Worm (Caenorhabditis elegans) whole organism, late embryonic: ENCODE measurements around the gene cpg-19.

Source experiments
- ama-1 ChIP-seq: fragments of 150-350 bp; optimal IDR thresholded peaks from 2 replicates; lab custom pipeline; 2014
- ceh-22 ChIP-seq: sonication (generic microtip); optimal IDR thresholded peaks from 2 replicates; lab custom pipeline; 2017; ENCODE audit warnings: missing biosample characterization, missing genetic modification characterization
- ceh-31 ChIP-seq: sonication (generic microtip); optimal IDR thresholded peaks from 2 replicates; lab custom pipeline; 2016; ENCODE audit warnings: missing genetic modification characterization, missing compliant biosample characterization
- ceh-6 ChIP-seq: fragments of 200-800 bp; sonication (Bioruptor generic); optimal IDR thresholded peaks from 2 replicates; lab custom pipeline; 2018; ENCODE audit warnings: mild to moderate bottlenecking, missing genetic modification characterization, missing compliant biosample characterization
- mec-3 ChIP-seq: sonication (generic microtip); optimal IDR thresholded peaks from 2 replicates; lab custom pipeline; 2016; ENCODE audit warnings: borderline replicate concordance, missing genetic modification characterization, missing compliant biosample characterization
- nhr-11 ChIP-seq: fragments of 150-350 bp; optimal IDR thresholded peaks from 2 replicates; lab custom pipeline; 2014; ENCODE audit warnings: missing biosample characterization, missing genetic modification characterization
- pqm-1 ChIP-seq: sonication (generic microtip); optimal IDR thresholded peaks from 2 replicates; lab custom pipeline; 2016; ENCODE audit warnings: missing genetic modification characterization, missing compliant biosample characterization
- rnt-1 ChIP-seq: sonication (generic microtip); optimal IDR thresholded peaks from 2 replicates; lab custom pipeline; 2016; ENCODE audit warnings: missing genetic modification characterization, missing compliant biosample characterization
- tbx-2 ChIP-seq: sonication (generic microtip); optimal IDR thresholded peaks from 2 replicates; lab custom pipeline; 2016; ENCODE audit warnings: missing genetic modification characterization, missing compliant biosample characterization

- TF ChIP-seq ceh-6 (GFP tag; lab: Kevin White, UChicago) = no peak
- TF ChIP-seq mec-3 (tag; lab: Kevin White, UChicago) = no peak
- TF ChIP-seq pqm-1 = no peak
- no peak for TF ChIP-seq rnt-1 (tag; lab: Kevin White, UChicago)
- no peak for TF ChIP-seq ama-1 (lab: Kevin White, UChicago)
- no peak for TF ChIP-seq ceh-31 (tag; lab: Kevin White, UChicago)
- no peak for TF ChIP-seq tbx-2
- TF ChIP-seq ceh-22 = no peak
- TF ChIP-seq nhr-11 (tag; lab: Kevin White, UChicago) = no peak
Measured at ce11 chrX:16614094-16614493, 7.5 kb upstream of the cpg-19 start.
